Fruit fly (Drosophila melanogaster): Measurements from ENCODE around the gene Stt3A.

Stt3A gene

DNA sequence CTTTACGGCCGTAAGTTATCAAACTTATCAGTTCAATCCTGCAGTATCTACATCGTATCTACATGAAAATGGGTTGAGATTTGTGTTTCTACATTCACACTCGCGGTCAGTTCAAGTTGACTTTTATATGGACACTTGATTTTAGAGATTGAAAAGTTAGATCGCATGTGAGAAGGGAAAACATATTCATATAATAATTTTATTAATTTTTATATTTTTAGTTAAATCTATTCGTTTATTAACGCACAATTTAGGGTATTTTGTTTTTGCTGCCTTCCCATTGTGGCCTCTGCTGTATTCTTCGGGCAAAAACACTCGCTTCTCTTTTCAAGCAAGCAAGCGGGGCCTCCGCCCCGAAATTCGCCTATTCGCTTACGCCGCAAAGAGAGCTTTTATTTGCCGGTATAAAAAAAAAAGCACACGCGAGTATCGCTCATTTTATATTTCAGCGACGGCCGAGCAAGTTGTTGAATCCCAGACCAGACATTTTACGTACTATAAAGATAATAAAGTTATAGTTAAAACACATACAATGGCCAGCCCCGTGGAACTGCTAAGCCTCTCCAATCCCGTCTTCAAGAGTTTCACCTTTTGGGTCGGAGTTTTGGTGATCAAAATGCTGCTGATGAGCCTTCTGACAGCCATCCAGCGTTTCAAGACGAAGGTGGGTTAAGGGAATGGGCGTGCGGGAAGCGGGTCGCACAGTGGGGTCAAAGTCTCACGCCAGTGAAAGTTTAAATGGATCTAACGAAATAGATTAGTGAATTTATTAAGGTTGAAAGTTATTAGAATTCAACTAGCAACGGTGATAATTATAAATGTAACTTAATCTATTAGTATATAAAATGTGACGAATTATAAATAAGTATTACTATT, 10.9 kb downstream of the Stt3A start (continued):
- no peak for TF ChIP-seq maf-S (GFP tag; optimal IDR thresholded peaks at IDR 0.05)
- no peak for TF ChIP-seq ftz-f1 (GFP tag; optimal IDR thresholded peaks at IDR 0.05)
- no peak for TF ChIP-seq dm (GFP tag; optimal IDR thresholded peaks at IDR 0.05)
- peak; percentile 85 for TF ChIP-seq Aef1 (GFP tag; IDR thresholded peaks at IDR 0.05)
- TF ChIP-seq Spps (tag; optimal IDR thresholded peaks at IDR 0.05): peak; percentile 78
- peak; percentile 81 for TF ChIP-seq CG15601 (tag; optimal IDR thresholded peaks at IDR 0.05)
- TF ChIP-seq az2 (GFP tag; optimal IDR thresholded peaks at IDR 0.05): peak; percentile 79
- peak; percentile 84 for TF ChIP-seq fd3F (GFP tag; optimal IDR thresholded peaks at IDR 0.05)
- peak; percentile 3 for TF ChIP-seq CG3995 (GFP tag; optimal IDR thresholded peaks at IDR 0.05)
- peak; percentile 86 for TF ChIP-seq H15 (GFP tag; IDR thresholded peaks at IDR 0.05)
- peak; percentile 91; the same call in 2 of the 3 replicates for TF ChIP-seq so (GFP tag; IDR thresholded peaks at IDR 0.05)
- TF ChIP-seq psq (GFP tag; optimal IDR thresholded peaks at IDR 0.05): no peak
- TF ChIP-seq CG6175 (GFP tag; IDR thresholded peaks at IDR 0.05): peak; percentile 75; the same call in 2 of the 3 replicates
- TF ChIP-seq CG15696 (tag; optimal IDR thresholded peaks at IDR 0.05): peak; percentile 77
- peak; percentile 20 for TF ChIP-seq TFAM (GFP tag; optimal IDR thresholded peaks at IDR 0.05)
- TF ChIP-seq ttk (GFP tag; IDR thresholded peaks at IDR 0.05): peak; percentile 84
- TF ChIP-seq CG1647 (GFP tag; optimal IDR thresholded peaks at IDR 0.05): no peak
- TF ChIP-seq CG33557 (GFP tag; optimal IDR thresholded peaks at IDR 0.05): peak; percentile 69
- TF ChIP-seq Ptx1 (GFP tag; IDR thresholded peaks at IDR 0.05): peak; percentile 93
- no peak for TF ChIP-seq Doc2 (GFP tag; IDR thresholded peaks at IDR 0.05)
- peak; percentile 84 for TF ChIP-seq CG14667 (GFP tag; IDR thresholded peaks at IDR 0.05)
- TF ChIP-seq unpg (GFP tag; optimal IDR thresholded peaks at IDR 0.05): peak; percentile 96
- no peak for TF ChIP-seq hth (optimal IDR thresholded peaks at IDR 0.05)
- TF ChIP-seq tin (GFP tag; optimal IDR thresholded peaks at IDR 0.05): peak; percentile 75
- TF ChIP-seq CG6813 (GFP tag; optimal IDR thresholded peaks at IDR 0.05): peak; percentile 89
- TF ChIP-seq vnd (GFP tag; IDR thresholded peaks at IDR 0.05; ENCODE audit: partially characterized antibody): no peak
- no peak for TF ChIP-seq crc (GFP tag; optimal IDR thresholded peaks at IDR 0.05)
- TF ChIP-seq CG7786 (GFP tag; optimal IDR thresholded peaks at IDR 0.05): peak; percentile 15
- TF ChIP-seq Sox100B (GFP tag; optimal IDR thresholded peaks at IDR 0.05): peak; percentile 85
- TF ChIP-seq CG4617 (GFP tag; optimal IDR thresholded peaks at IDR 0.05; ENCODE audit: borderline replicate concordance): peak; percentile 27
- no peak for TF ChIP-seq gfzf (GFP tag; optimal IDR thresholded peaks at IDR 0.05)
- TF ChIP-seq lbe (GFP tag; optimal IDR thresholded peaks at IDR 0.05): peak; percentile 84
- TF ChIP-seq CG7928 (GFP tag; optimal IDR thresholded peaks at IDR 0.05): peak; percentile 56
- TF ChIP-seq pita (GFP tag; optimal IDR thresholded peaks at IDR 0.05): no peak
- TF ChIP-seq sens (GFP tag): peak; percentile 87
- no peak for TF ChIP-seq mld (GFP tag; IDR thresholded peaks at IDR 0.05; ENCODE audit: partially characterized antibody)
- TF ChIP-seq sug (tag; optimal IDR thresholded peaks at IDR 0.05): peak; percentile 92
- TF ChIP-seq CG3065 (GFP tag; optimal IDR thresholded peaks at IDR 0.05): peak; percentile 1
- TF ChIP-seq Dfd (GFP tag; optimal IDR thresholded peaks at IDR 0.05): no peak
- peak; percentile 77 for TF ChIP-seq CG5953 (GFP tag; IDR thresholded peaks at IDR 0.05)
- peak; percentile 89 for TF ChIP-seq ranshi (GFP tag; IDR thresholded peaks at IDR 0.05)
- no peak for TF ChIP-seq Bdp1 (GFP tag; optimal IDR thresholded peaks at IDR 0.05)
- TF ChIP-seq CG4854 (GFP tag; optimal IDR thresholded peaks at IDR 0.05): peak; percentile 46
- TF ChIP-seq fd64A (GFP tag; optimal IDR thresholded peaks at IDR 0.05): peak; percentile 67
- peak; percentile 75 for TF ChIP-seq klu (GFP tag; IDR thresholded peaks at IDR 0.05)
- TF ChIP-seq CG10267 (tag; optimal IDR thresholded peaks at IDR 0.05): peak; percentile 87
- TF ChIP-seq MTF-1 (GFP tag; optimal IDR thresholded peaks at IDR 0.05; ENCODE audit: borderline replicate concordance): peak; percentile 78
- TF ChIP-seq hb (GFP tag; IDR thresholded peaks at IDR 0.05; ENCODE audit: partially characterized antibody): no peak
- TF ChIP-seq CG10462 (GFP tag; optimal IDR thresholded peaks at IDR 0.05): peak; percentile 61
